Worm (Caenorhabditis elegans) whole organism, late embryonic: ENCODE results near the gene T20D4.10.

Source experiments
- ahr-1 ChIP-seq: sonication (generic microtip); optimal IDR thresholded peaks from 2 replicates; lab custom pipeline; 2016; ENCODE audit warnings: missing genetic modification characterization, missing compliant biosample characterization
- ceh-34 ChIP-seq: sonication (generic microtip); optimal IDR thresholded peaks from 2 replicates; lab custom pipeline; 2016; ENCODE audit warnings: mild to moderate bottlenecking, missing genetic modification characterization, missing compliant biosample characterization
- elt-2 ChIP-seq: sonication (generic microtip); optimal IDR thresholded peaks from 2 replicates; lab custom pipeline; 2016; ENCODE audit warnings: missing genetic modification reagents, missing genetic modification characterization, missing compliant biosample characterization
- lin-11 ChIP-seq: fragments of 200-800 bp; sonication (Bioruptor generic); optimal IDR thresholded peaks from 2 replicates; lab custom pipeline; 2018; ENCODE audit warnings: mild to moderate bottlenecking, missing genetic modification characterization, missing compliant biosample characterization
- pha-4 ChIP-seq: fragments of 150-350 bp; optimal IDR thresholded peaks from 2 replicates; lab custom pipeline; 2018; ENCODE audit warnings: missing biosample characterization, missing genetic modification reagents, missing genetic modification characterization
- pqm-1 ChIP-seq: sonication (generic microtip); optimal IDR thresholded peaks from 2 replicates; lab custom pipeline; 2016; ENCODE audit warnings: missing genetic modification characterization, missing compliant biosample characterization
- rnt-1 ChIP-seq: sonication (generic microtip); optimal IDR thresholded peaks from 2 replicates; lab custom pipeline; 2016; ENCODE audit warnings: missing genetic modification characterization, missing compliant biosample characterization
- zip-5 ChIP-seq: sonication (generic microtip); optimal IDR thresholded peaks from 2 replicates; lab custom pipeline; 2016; ENCODE audit warnings: missing genetic modification characterization, missing compliant biosample characterization

- TF ChIP-seq ceh-34 (tag; lab: Kevin White, UChicago): no peak
- TF ChIP-seq zip-5 (tag; lab: Kevin White, UChicago): no peak
- TF ChIP-seq elt-2: no peak
- TF ChIP-seq pha-4 (tag; lab: Kevin White, UChicago): no peak
- TF ChIP-seq lin-11 (tag; lab: Kevin White, UChicago): no peak
- no peak for TF ChIP-seq ahr-1 (tag; lab: Kevin White, UChicago)
- no peak for TF ChIP-seq rnt-1 (tag; lab: Kevin White, UChicago)
- TF ChIP-seq pqm-1: no peak
Measured at ce11 chrV:3351266-3351665, 48.8 kb upstream of the T20D4.10 start, which contains the start of gene str-63.
